Worm (Caenorhabditis elegans) whole organism, L1 larva: Measurements from ENCODE around the gene ttr-52.

Source experiments
- Y116A8C.19 ChIP-seq: sonication (generic microtip); optimal IDR thresholded peaks from 2 replicates; lab custom pipeline; 2016; ENCODE audit warnings: missing compliant biosample characterization, missing genetic modification characterization, borderline replicate concordance
- hlh-17 ChIP-seq: fragments of 200-800 bp; sonication (Bioruptor generic); optimal IDR thresholded peaks from 2 replicates; lab custom pipeline; 2018; ENCODE audit warnings: missing genetic modification characterization, mild to moderate bottlenecking, missing compliant biosample characterization, moderate library complexity, borderline replicate concordance
- lin-39 ChIP-seq: fragments of 150-350 bp; optimal IDR thresholded peaks from 2 replicates; lab custom pipeline; 2014; ENCODE audit warnings: missing biosample characterization, missing genetic modification reagents, missing genetic modification characterization
- mdl-1 ChIP-seq, 2 experiments: fragments of 150-350 bp; optimal IDR thresholded peaks; 2 replicates each; lab custom pipeline; 2014 to 2017; ENCODE audit warnings: missing biosample characterization in 2 of 2, missing genetic modification characterization in 2 of 2, inconsistent platforms in 1 of 2
- nhr-11 ChIP-seq: fragments of 150-350 bp; optimal IDR thresholded peaks from 2 replicates; lab custom pipeline; 2014; ENCODE audit warnings: missing biosample characterization, missing genetic modification characterization
- nhr-12 ChIP-seq: sonication (generic microtip); optimal IDR thresholded peaks from 2 replicates; lab custom pipeline; 2017; ENCODE audit warnings: missing biosample characterization, missing genetic modification characterization
- nhr-20 ChIP-seq: sonication (generic microtip); optimal IDR thresholded peaks from 2 replicates; lab custom pipeline; 2016; ENCODE audit warnings: mild to moderate bottlenecking, missing genetic modification characterization, missing compliant biosample characterization
- nhr-76 ChIP-seq: sonication (generic microtip); optimal IDR thresholded peaks from 2 replicates; lab custom pipeline; 2017; ENCODE audit warnings: missing biosample characterization, missing genetic modification characterization
- nhr-77 ChIP-seq: fragments of 150-350 bp; optimal IDR thresholded peaks from 2 replicates; lab custom pipeline; 2014; ENCODE audit warnings: missing biosample characterization, missing genetic modification characterization
- skn-1 ChIP-seq: fragments of 150-350 bp; optimal IDR thresholded peaks from 2 replicates; lab custom pipeline; 2014; ENCODE audit warnings: missing biosample characterization, missing genetic modification characterization
- snpc-4 ChIP-seq: fragments of 150-350 bp; optimal IDR thresholded peaks from 2 replicates; lab custom pipeline; 2014; ENCODE audit warnings: missing biosample characterization, missing genetic modification characterization
- ztf-11 ChIP-seq, 2 experiments: sonication (generic microtip); optimal IDR thresholded peaks; 2 replicates each; lab custom pipeline; 2016 to 2017; ENCODE audit warnings: missing genetic modification characterization in 2 of 2, missing biosample characterization in 1 of 2, missing compliant biosample characterization in 1 of 2

DNA sequence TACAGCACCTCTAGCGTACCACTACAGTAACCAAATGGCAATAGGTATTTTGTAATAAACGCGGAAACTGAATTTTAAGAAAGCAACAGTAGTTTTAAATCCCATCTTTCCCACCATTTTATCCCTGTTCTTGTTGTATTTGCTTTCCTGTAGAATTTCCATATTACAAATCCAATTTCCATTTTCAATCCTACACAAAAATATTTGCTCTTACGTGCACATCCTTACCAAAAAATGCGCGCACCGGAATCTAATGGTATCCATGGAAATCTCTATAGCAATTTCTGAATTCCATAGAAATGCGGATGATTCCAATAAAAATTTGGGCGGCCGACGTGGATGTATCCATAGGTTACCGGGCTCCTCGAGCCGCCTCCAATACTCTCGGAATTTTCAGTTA is 25.6 kb downstream of the ttr-52 start, which contains the start of gene trf-1:
- TF ChIP-seq mdl-1 (tag; optimal IDR thresholded peaks at IDR 0.05; lab: Kevin White, UChicago) (no peak), ztf-11 (tag; optimal IDR thresholded peaks at IDR 0.05; lab: Kevin White, UChicago) (no peak), nhr-20 (tag; lab: Kevin White, UChicago) (no peak), nhr-76 (tag; lab: Kevin White, UChicago) (no peak), nhr-11 (no peak), lin-39 (tag; lab: Kevin White, UChicago) (no peak), Y116A8C.19 (tag; lab: Kevin White, UChicago) (no peak), nhr-77 (no peak), hlh-17 (GFP tag; lab: Kevin White, UChicago) (no peak), nhr-12 (tag; lab: Kevin White, UChicago) (no peak), snpc-4 (tag; lab: Kevin White, UChicago) (no peak), skn-1 (tag; lab: Kevin White, UChicago) (no peak)
